Worm (Caenorhabditis elegans): ENCODE results near the gene T14B1.1.

- no peak for TF ChIP-seq W03F9.2 (tag; optimal IDR thresholded peaks at IDR 0.05)
- TF ChIP-seq him-1 (tag; optimal IDR thresholded peaks at IDR 0.05): no peak
Measured at ce11 chrX:9654232-9654631, 14.3 kb downstream of the T14B1.1 start.
